Fruit fly (Drosophila melanogaster) whole organism, embryonic: ENCODE results near the gene lbe.
A peak's percentile ranks its signal among the peaks of the same experiment; 100 is the strongest.

ENCODE experiments used
- BEAF-32 ChIP-seq: fragments of 200-800 bp; sonication (Bioruptor generic); optimal IDR thresholded peaks from 3 replicates; lab custom pipeline; 2017; ENCODE audit warnings: missing biosample characterization, missing genetic modification characterization, mild to moderate bottlenecking, moderate library complexity, missing genetic modification reagents
- CG10209 ChIP-seq: fragments of 200-800 bp; sonication (Bioruptor generic); optimal IDR thresholded peaks from 3 replicates; lab custom pipeline; 2017; ENCODE audit warnings: missing biosample characterization, mild to moderate bottlenecking, missing genetic modification characterization, missing genetic modification reagents
- CG10431 ChIP-seq: fragments of 200-800 bp; sonication (Bioruptor generic); optimal IDR thresholded peaks from 3 replicates; lab custom pipeline; 2018; ENCODE audit warnings: missing biosample characterization, mild to moderate bottlenecking, missing genetic modification characterization
- CG11560 ChIP-seq: fragments of 200-800 bp; sonication (Bioruptor generic); IDR thresholded peaks from 3 replicates; pipeline ENCODE4 v1.3.6; 2022; ENCODE audit warnings: missing biosample characterization, missing genetic modification characterization
- CG12659 ChIP-seq: fragments of 200-800 bp; sonication (Bioruptor generic); optimal IDR thresholded peaks from 3 replicates; lab custom pipeline; 2017; ENCODE audit warnings: mild to moderate bottlenecking, missing biosample characterization, missing genetic modification reagents, missing genetic modification characterization
- CG13775 ChIP-seq: fragments of 200-800 bp; sonication (Bioruptor generic); optimal IDR thresholded peaks from 3 replicates; lab custom pipeline; 2017; ENCODE audit warnings: missing biosample characterization, mild to moderate bottlenecking, missing genetic modification characterization
- CG14710 ChIP-seq: fragments of 200-800 bp; sonication (Bioruptor generic); optimal IDR thresholded peaks from 3 replicates; lab custom pipeline; 2019; ENCODE audit warnings: missing biosample characterization, mild to moderate bottlenecking, missing genetic modification characterization, moderate library complexity
- CG1603 ChIP-seq: fragments of 200-800 bp; sonication (Bioruptor generic); optimal IDR thresholded peaks from 2 replicates; lab custom pipeline; 2019; ENCODE audit warnings: missing biosample characterization, mild to moderate bottlenecking, missing genetic modification characterization, moderate library complexity
- CG16863 ChIP-seq: fragments of 200-800 bp; sonication (Bioruptor generic); optimal IDR thresholded peaks from 3 replicates; lab custom pipeline; 2016; ENCODE audit warnings: missing biosample characterization, missing genetic modification characterization
- CG17829 ChIP-seq: fragments of 200-800 bp; optimal IDR thresholded peaks from 2 replicates; lab custom pipeline; 2019; ENCODE audit warnings: missing biosample characterization, mild to moderate bottlenecking, missing genetic modification characterization, moderate library complexity
- CG18262 ChIP-seq: fragments of 200-800 bp; optimal IDR thresholded peaks from 3 replicates; lab custom pipeline; 2019; ENCODE audit warnings: missing biosample characterization, mild to moderate bottlenecking, missing genetic modification characterization, moderate library complexity
- CG18619 ChIP-seq: fragments of 200-800 bp; sonication (Bioruptor generic); optimal IDR thresholded peaks from 3 replicates; lab custom pipeline; 2017; ENCODE audit warnings: missing biosample characterization, mild to moderate bottlenecking, missing genetic modification characterization
- CG2202 ChIP-seq: fragments of 200-800 bp; sonication (Bioruptor generic); optimal IDR thresholded peaks from 2 replicates; lab custom pipeline; 2018; ENCODE audit warnings: missing biosample characterization, mild to moderate bottlenecking, missing genetic modification characterization
- CG6791 ChIP-seq: fragments of 200-800 bp; sonication (Bioruptor generic); IDR thresholded peaks from 3 replicates; pipeline ENCODE4 v1.3.6; 2022; ENCODE audit warnings: missing biosample characterization, missing genetic modification characterization; ENCODE audit not compliant: partially characterized antibody
- Dfd ChIP-seq, 2 experiments: fragments of >200 bp; optimal IDR thresholded peaks; 2 replicates each; lab custom pipeline; 2017; ENCODE audit warnings: missing biosample characterization in 2 of 2, missing genetic modification characterization in 2 of 2
- Dll ChIP-seq: fragments of 200-800 bp; sonication (Bioruptor generic); IDR thresholded peaks from 4 replicates; pipeline ENCODE4 v1.3.6; 2022; ENCODE audit warnings: missing biosample characterization, missing genetic modification characterization; ENCODE audit not compliant: partially characterized antibody
- Dp ChIP-seq: fragments of 200-800 bp; sonication (Bioruptor generic); optimal IDR thresholded peaks from 2 replicates; lab custom pipeline; 2018; ENCODE audit warnings: missing biosample characterization, mild to moderate bottlenecking, missing genetic modification characterization, moderate library complexity
- E2f2 ChIP-seq: fragments of 200-800 bp; sonication (Bioruptor generic); IDR thresholded peaks from 2 replicates; pipeline ENCODE4 v1.3.6; 2022; ENCODE audit warnings: missing biosample characterization, missing genetic modification characterization
- H2.0 ChIP-seq: fragments of 200-800 bp; sonication (Bioruptor generic); IDR thresholded peaks from 2 replicates; pipeline ENCODE4 v1.3.6; 2022; ENCODE audit warnings: missing biosample characterization, missing genetic modification characterization
- HHEX ChIP-seq: fragments of 200-800 bp; sonication (Bioruptor generic); optimal IDR thresholded peaks from 3 replicates; lab custom pipeline; 2017; ENCODE audit warnings: missing biosample characterization, mild to moderate bottlenecking, missing genetic modification characterization, missing genetic modification reagents
- HmgD ChIP-seq: fragments of 200-800 bp; sonication (Bioruptor generic); optimal IDR thresholded peaks from 3 replicates; lab custom pipeline; 2016; ENCODE audit warnings: missing biosample characterization, missing genetic modification characterization
- Jarid2 ChIP-seq: fragments of 200-800 bp; sonication (Bioruptor generic); optimal IDR thresholded peaks from 3 replicates; lab custom pipeline; 2017; ENCODE audit warnings: mild to moderate bottlenecking, missing biosample characterization, missing genetic modification reagents, missing genetic modification characterization
- Lhr ChIP-seq: fragments of 200-800 bp; sonication (Bioruptor generic); optimal IDR thresholded peaks from 3 replicates; lab custom pipeline; 2017; ENCODE audit warnings: mild to moderate bottlenecking, missing biosample characterization, missing genetic modification reagents, missing genetic modification characterization
- NC2β ChIP-seq: fragments of 200-800 bp; sonication (Bioruptor generic); optimal IDR thresholded peaks from 2 replicates; lab custom pipeline; 2016; ENCODE audit warnings: missing biosample characterization, missing genetic modification characterization
- Nf-YC ChIP-seq: fragments of 200-800 bp; optimal IDR thresholded peaks from 3 replicates; lab custom pipeline; 2019; ENCODE audit warnings: missing biosample characterization, mild to moderate bottlenecking, missing genetic modification characterization, moderate library complexity
- Opbp ChIP-seq: fragments of 200-800 bp; sonication (Bioruptor generic); IDR thresholded peaks from 3 replicates; pipeline ENCODE4 v1.3.6; 2022; ENCODE audit warnings: missing biosample characterization, missing genetic modification characterization; ENCODE audit not compliant: partially characterized antibody
- Taf1 ChIP-seq: fragments of 200-800 bp; sonication (Bioruptor generic); IDR thresholded peaks from 2 replicates; pipeline ENCODE4 v1.3.6; 2022; ENCODE audit warnings: missing biosample characterization, missing genetic modification characterization
- YL-1 ChIP-seq: fragments of 200-800 bp; sonication (Bioruptor generic); optimal IDR thresholded peaks from 3 replicates; lab custom pipeline; 2017; ENCODE audit warnings: missing biosample characterization, mild to moderate bottlenecking, missing genetic modification characterization
- ap ChIP-seq: fragments of 200-800 bp; sonication (Bioruptor generic); IDR thresholded peaks from 2 replicates; pipeline ENCODE4 v1.3.6; 2022; ENCODE audit warnings: missing biosample characterization, missing genetic modification characterization
- bbx ChIP-seq: fragments of 200-800 bp; sonication (Bioruptor generic); IDR thresholded peaks from 2 replicates; pipeline ENCODE4 v1.3.6; 2022; ENCODE audit warnings: missing biosample characterization, missing genetic modification characterization; ENCODE audit not compliant: partially characterized antibody
- cato ChIP-seq: fragments of 200-800 bp; sonication (Bioruptor generic); optimal IDR thresholded peaks from 2 replicates; lab custom pipeline; 2016; ENCODE audit warnings: missing biosample characterization, missing genetic modification characterization, borderline replicate concordance
- gcm ChIP-seq: fragments of 200-800 bp; sonication (Bioruptor generic); optimal IDR thresholded peaks from 2 replicates; lab custom pipeline; 2019; ENCODE audit warnings: missing biosample characterization, mild to moderate bottlenecking, missing genetic modification characterization, moderate library complexity
- ham ChIP-seq: fragments of 200-800 bp; sonication (Bioruptor generic); IDR thresholded peaks from 2 replicates; pipeline ENCODE4 v1.3.6; 2022; ENCODE audit warnings: missing biosample characterization, missing genetic modification characterization
- her ChIP-seq: fragments of 200-800 bp; sonication (Bioruptor generic); optimal IDR thresholded peaks from 2 replicates; lab custom pipeline; 2016; ENCODE audit warnings: missing biosample characterization, missing genetic modification characterization
- knrl ChIP-seq: fragments of 200-800 bp; sonication (Bioruptor generic); IDR thresholded peaks from 3 replicates; pipeline ENCODE4 v1.3.6; 2022; ENCODE audit warnings: missing biosample characterization, missing genetic modification characterization; ENCODE audit not compliant: partially characterized antibody
- phol ChIP-seq: fragments of 200-800 bp; sonication (Bioruptor generic); optimal IDR thresholded peaks from 3 replicates; lab custom pipeline; 2018; ENCODE audit warnings: missing biosample characterization, mild to moderate bottlenecking, missing genetic modification characterization, moderate library complexity
- pita ChIP-seq: fragments of 200-800 bp; sonication (Bioruptor generic); optimal IDR thresholded peaks from 2 replicates; lab custom pipeline; 2017; ENCODE audit warnings: missing biosample characterization, mild to moderate bottlenecking, missing genetic modification characterization
- prd ChIP-seq, 3 experiments: fragments of >200 bp in 2 of 3; fragments of 200-800 bp in 1 of 3; sonication (Bioruptor generic) in 1 of 3; optimal IDR thresholded peaks in 2 of 3; IDR thresholded peaks in 1 of 3; 2 replicates in 2 of 3; 3 replicates in 1 of 3; pipeline versions ENCODE4 v1.3.6 to Lab custom; 2017 to 2022; ENCODE audit warnings: missing biosample characterization in 1 of 3, missing genetic modification characterization in 1 of 3
- pzg ChIP-seq: fragments of 200-800 bp; sonication (Bioruptor generic); optimal IDR thresholded peaks from 3 replicates; lab custom pipeline; 2018; ENCODE audit warnings: missing biosample characterization, mild to moderate bottlenecking, missing genetic modification characterization, moderate library complexity
- sens ChIP-seq: fragments of 200-800 bp; sonication (Bioruptor generic); peaks from one replicate; lab custom pipeline; 2016; ENCODE audit warnings: missing biosample characterization, missing genetic modification characterization
- sisA ChIP-seq: fragments of 200-800 bp; sonication (Bioruptor generic); IDR thresholded peaks from 2 replicates; pipeline ENCODE4 v1.3.6; 2022; ENCODE audit warnings: missing biosample characterization, missing genetic modification characterization
- sna ChIP-seq: fragments of 200-800 bp; sonication (Bioruptor generic); IDR thresholded peaks from 2 replicates; pipeline ENCODE4 v1.3.6; 2022; ENCODE audit warnings: missing biosample characterization, missing genetic modification characterization; ENCODE audit not compliant: partially characterized antibody
- stwl ChIP-seq: fragments of 200-800 bp; sonication (Bioruptor generic); optimal IDR thresholded peaks from 3 replicates; lab custom pipeline; 2018; ENCODE audit warnings: missing biosample characterization, mild to moderate bottlenecking, missing genetic modification characterization, moderate library complexity
- tna ChIP-seq: fragments of 200-800 bp; sonication (Bioruptor generic); IDR thresholded peaks from 2 replicates; pipeline ENCODE4 v1.3.6; 2022; ENCODE audit warnings: missing biosample characterization, missing genetic modification characterization; ENCODE audit not compliant: partially characterized antibody
- trem ChIP-seq: fragments of 200-800 bp; optimal IDR thresholded peaks from 3 replicates; lab custom pipeline; 2019; ENCODE audit warnings: missing biosample characterization, mild to moderate bottlenecking, missing genetic modification characterization, moderate library complexity
- unpg ChIP-seq: fragments of 200-800 bp; sonication (Bioruptor generic); optimal IDR thresholded peaks from 3 replicates; lab custom pipeline; 2018; ENCODE audit warnings: missing biosample characterization, mild to moderate bottlenecking, missing genetic modification characterization, moderate library complexity
- wek ChIP-seq: fragments of 200-800 bp; sonication (Bioruptor generic); optimal IDR thresholded peaks from 3 replicates; lab custom pipeline; 2018; ENCODE audit warnings: missing biosample characterization, mild to moderate bottlenecking, missing genetic modification characterization, moderate library complexity
- zf30C ChIP-seq: fragments of 200-800 bp; sonication (Bioruptor generic); optimal IDR thresholded peaks from 3 replicates; lab custom pipeline; 2018; ENCODE audit warnings: missing biosample characterization, mild to moderate bottlenecking, missing genetic modification characterization

lbe gene

DNA sequence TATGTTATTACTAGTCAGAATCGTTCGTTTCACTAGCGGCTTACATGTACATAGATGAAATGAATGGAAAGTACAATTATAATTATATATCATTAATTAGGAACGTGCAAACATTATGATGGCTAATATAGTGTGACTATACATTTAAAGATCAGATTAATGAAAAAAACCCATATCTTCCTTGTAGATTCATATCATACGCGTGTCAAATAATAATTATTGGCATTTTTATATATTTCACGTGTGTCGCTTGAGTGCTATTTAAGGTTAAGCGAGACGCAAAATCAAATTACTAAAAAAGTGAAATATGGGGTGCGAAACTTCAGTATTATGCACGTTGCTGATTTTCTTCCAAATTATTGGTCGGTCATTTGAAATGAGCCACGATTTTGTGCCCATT, 39.2 kb downstream of the lbe start, which contains the start of gene CheB93a:
Gene CheB93a (plus strand): TSS at position 301 of the 400 bp plus-strand sequence.
- no peak for TF ChIP-seq H2.0 (GFP tag; lab: Robert Waterston, UW)
- no peak for TF ChIP-seq CG10209
- TF ChIP-seq HHEX (GFP tag; lab: Kevin White, UChicago): no peak
- no peak for TF ChIP-seq gcm (GFP tag; lab: Kevin White, UChicago)
- TF ChIP-seq wek (GFP tag; lab: Kevin White, UChicago): no peak
- no peak for TF ChIP-seq Jarid2 (GFP tag; lab: Kevin White, UChicago)
- no peak for TF ChIP-seq her (GFP tag; lab: Kevin White, UChicago)
- TF ChIP-seq sisA (GFP tag; lab: Robert Waterston, UW): no peak
- no peak for TF ChIP-seq NC2β
- TF ChIP-seq CG12659 (GFP tag; lab: Kevin White, UChicago): no peak
- TF ChIP-seq prd (optimal IDR thresholded peaks at IDR 0.05; lab: Kevin White, UChicago): no peak
- TF ChIP-seq prd (GFP tag; IDR thresholded peaks at IDR 0.05; lab: Robert Waterston, UW): no peak
- TF ChIP-seq Dfd (GFP tag; optimal IDR thresholded peaks at IDR 0.05; lab: Kevin White, UChicago): no peak
- TF ChIP-seq unpg (GFP tag; lab: Kevin White, UChicago): no peak
- no peak for TF ChIP-seq CG10431 (GFP tag; lab: Kevin White, UChicago)
- TF ChIP-seq CG2202 (tag; lab: Kevin White, UChicago): no peak
- no peak for TF ChIP-seq zf30C (GFP tag; lab: Kevin White, UChicago)
- no peak for TF ChIP-seq CG16863 (GFP tag; lab: Kevin White, UChicago)
- TF ChIP-seq, all 482 proteins: peak for 0

DNA sequence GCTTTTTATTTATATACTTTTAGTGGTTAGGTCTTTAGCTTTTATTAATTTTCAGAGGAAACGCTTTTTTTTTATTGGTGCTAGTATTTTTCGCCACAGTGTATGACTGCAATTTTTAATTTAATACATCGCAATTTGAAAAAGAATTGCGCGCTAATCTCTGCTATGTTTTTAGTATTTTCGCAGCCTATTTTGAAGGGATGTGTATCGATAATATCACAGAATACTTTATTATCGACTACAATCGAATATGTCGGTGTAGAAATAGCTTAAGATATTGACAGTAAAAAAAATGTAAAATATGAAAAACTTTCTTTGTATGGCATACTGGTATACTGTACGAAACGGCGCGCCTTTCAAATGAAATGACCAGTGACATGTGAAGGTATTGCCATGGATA, 39.6 kb downstream of the lbe start:
- TF ChIP-seq CG18262: no peak
- TF ChIP-seq cato (GFP tag; lab: Kevin White, UChicago): no peak
- peak; percentile 62; the same call in 1 of the 3 replicates for TF ChIP-seq Opbp (GFP tag; lab: Robert Waterston, UW)
- peak; percentile 99 for TF ChIP-seq CG11560 (tag; lab: Robert Waterston, UW)
- peak; percentile 54 for TF ChIP-seq CG14710 (tag; lab: Kevin White, UChicago)
- TF ChIP-seq CG18619 (GFP tag; lab: Kevin White, UChicago): no peak
- peak; percentile 43 for TF ChIP-seq Lhr (GFP tag; lab: Kevin White, UChicago)
- TF ChIP-seq bbx (GFP tag; lab: Robert Waterston, UW): peak; percentile 52; the same call in 1 of the 2 replicates
- no peak for TF ChIP-seq YL-1
- TF ChIP-seq stwl: peak; percentile 94
- TF ChIP-seq sens (GFP tag; lab: Kevin White, UChicago): peak; percentile 61
- peak; percentile 69; the same call in 3 of the 4 replicates for TF ChIP-seq Dll (GFP tag; lab: Robert Waterston, UW)
- TF ChIP-seq phol (tag; lab: Kevin White, UChicago): peak; percentile 20
- no peak for TF ChIP-seq ham
- TF ChIP-seq CG17829 (tag; lab: Kevin White, UChicago): peak; percentile 31
- TF ChIP-seq Nf-YC (tag; lab: Kevin White, UChicago): peak; percentile 26
- TF ChIP-seq tna (GFP tag; lab: Robert Waterston, UW): peak; percentile 9; the same call in 1 of the 2 replicates
- TF ChIP-seq BEAF-32 (GFP tag; lab: Kevin White, UChicago): peak; percentile 59
- TF ChIP-seq Dp: peak; percentile 94
- TF ChIP-seq HmgD (GFP tag; lab: Kevin White, UChicago): no peak
- TF ChIP-seq knrl (GFP tag; lab: Robert Waterston, UW): peak; percentile 63; the same call in 2 of the 3 replicates
- no peak for TF ChIP-seq Taf1 (GFP tag; lab: Robert Waterston, UW)
- peak; percentile 54 for TF ChIP-seq trem (tag; lab: Kevin White, UChicago)
- no peak for TF ChIP-seq CG13775
- peak; percentile 43; the same call in 2 of the 3 replicates for TF ChIP-seq CG6791 (GFP tag; lab: Robert Waterston, UW)
- TF ChIP-seq CG1603 (tag; lab: Kevin White, UChicago): peak; percentile 57
- TF ChIP-seq pita (GFP tag; lab: Kevin White, UChicago): peak; percentile 15
- TF ChIP-seq pzg (GFP tag; lab: Kevin White, UChicago): peak; percentile 73
- TF ChIP-seq sna (GFP tag; lab: Robert Waterston, UW): peak; percentile 56; the same call in 1 of the 2 replicates
- TF ChIP-seq ap: no peak
- peak; percentile 99 for TF ChIP-seq E2f2 (GFP tag; lab: Robert Waterston, UW)
